Worm (Caenorhabditis elegans) whole organism, young adult: ENCODE results near the gene dpy-7.
A peak's percentile ranks its signal among the peaks of the same experiment; 100 is the strongest.

ENCODE experiments used
- C06A6.2 ChIP-seq: fragments of 200-800 bp; sonication (Bioruptor generic); conservative IDR thresholded peaks from 2 replicates; pipeline ENCODE4 v1.3.6; 2022; ENCODE audit warnings: missing genetic modification characterization, missing compliant biosample characterization
- C17E4.6 ChIP-seq: fragments of 200-800 bp; sonication (Bioruptor generic); IDR thresholded peaks from 2 replicates; pipeline ENCODE4 v1.3.6; 2022; ENCODE audit warnings: missing genetic modification reagents, missing genetic modification characterization, missing compliant biosample characterization
- F10E7.11 ChIP-seq: sonication (generic microtip); optimal IDR thresholded peaks from 2 replicates; lab custom pipeline; 2017; ENCODE audit warnings: mild to moderate bottlenecking, missing genetic modification characterization, moderate library complexity, missing compliant biosample characterization
- F33H1.4 ChIP-seq: fragments of 200-800 bp; sonication (Bioruptor generic); IDR thresholded peaks from 2 replicates; pipeline ENCODE4 v1.3.6; 2022; ENCODE audit warnings: missing genetic modification reagents, missing genetic modification characterization, missing compliant biosample characterization
- F37B4.10 ChIP-seq: fragments of 200-800 bp; sonication (Bioruptor generic); IDR thresholded peaks from 2 replicates; pipeline ENCODE4 v1.3.6; 2022; ENCODE audit warnings: missing genetic modification characterization, missing compliant biosample characterization
- F49E8.2 ChIP-seq: sonication (generic microtip); optimal IDR thresholded peaks from 3 replicates; lab custom pipeline; 2017; ENCODE audit warnings: missing genetic modification characterization, mild to moderate bottlenecking, missing compliant biosample characterization, antibody characterized with exemption, moderate library complexity; ENCODE audit not compliant: insufficient read depth
- F52B5.7 ChIP-seq: sonication (generic microtip); optimal IDR thresholded peaks from 2 replicates; lab custom pipeline; 2016; ENCODE audit warnings: mild to moderate bottlenecking, missing genetic modification characterization, missing compliant biosample characterization
- F55B11.4 ChIP-seq: sonication (generic microtip); optimal IDR thresholded peaks from 2 replicates; lab custom pipeline; 2016; ENCODE audit warnings: missing compliant biosample characterization, missing genetic modification characterization, borderline replicate concordance; ENCODE audit not compliant: insufficient read depth
- F57A8.1 ChIP-seq: fragments of 200-800 bp; sonication (Bioruptor generic); optimal IDR thresholded peaks from 2 replicates; lab custom pipeline; 2018; ENCODE audit warnings: mild to moderate bottlenecking, missing genetic modification characterization, moderate library complexity, missing compliant biosample characterization
- T07F8.4 ChIP-seq: sonication (generic microtip); optimal IDR thresholded peaks from 2 replicates; lab custom pipeline; 2016; ENCODE audit warnings: mild to moderate bottlenecking, missing genetic modification characterization, moderate library complexity, missing compliant biosample characterization
- Y53F4B.3 ChIP-seq: fragments of 200-800 bp; sonication (Bioruptor generic); IDR thresholded peaks from 2 replicates; pipeline ENCODE4 v1.3.6; 2022; ENCODE audit warnings: missing genetic modification reagents, missing genetic modification characterization, missing compliant biosample characterization
- Y79H2A.3 ChIP-seq: fragments of 200-800 bp; sonication (Bioruptor generic); conservative IDR thresholded peaks from 2 replicates; pipeline ENCODE4 v1.3.6; 2022; ENCODE audit warnings: missing genetic modification reagents, missing genetic modification characterization, missing compliant biosample characterization
- ZK185.1 ChIP-seq: sonication (generic microtip); optimal IDR thresholded peaks from 2 replicates; lab custom pipeline; 2016; ENCODE audit warnings: mild to moderate bottlenecking, missing genetic modification characterization, missing compliant biosample characterization; ENCODE audit not compliant: poor library complexity, severe bottlenecking
- atf-7 ChIP-seq: sonication (generic microtip); optimal IDR thresholded peaks from 2 replicates; lab custom pipeline; 2017; ENCODE audit warnings: mild to moderate bottlenecking, missing genetic modification characterization, missing compliant biosample characterization
- athp-1 ChIP-seq: sonication (generic microtip); optimal IDR thresholded peaks from 2 replicates; lab custom pipeline; 2017; ENCODE audit warnings: mild to moderate bottlenecking, missing genetic modification characterization, missing compliant biosample characterization
- attf-6 ChIP-seq: fragments of 200-800 bp; sonication (Bioruptor generic); IDR thresholded peaks from 2 replicates; pipeline ENCODE4 v1.3.6; 2022; ENCODE audit warnings: missing genetic modification reagents, missing genetic modification characterization, missing compliant biosample characterization
- bed-2 ChIP-seq: fragments of 200-800 bp; sonication (Bioruptor generic); IDR thresholded peaks from 2 replicates; pipeline ENCODE4 v1.3.6; 2022; ENCODE audit warnings: missing genetic modification reagents, missing genetic modification characterization, missing compliant biosample characterization
- cebp-2 ChIP-seq: fragments of 200-800 bp; sonication (Bioruptor generic); IDR thresholded peaks from 2 replicates; pipeline ENCODE4 v1.3.6; 2022; ENCODE audit warnings: missing genetic modification characterization, missing compliant biosample characterization
- ceh-100 ChIP-seq: fragments of 200-800 bp; sonication (Bioruptor generic); IDR thresholded peaks from 2 replicates; pipeline ENCODE4 v1.3.6; 2022; ENCODE audit warnings: missing genetic modification reagents, missing genetic modification characterization, missing compliant biosample characterization
- ceh-79 ChIP-seq: sonication (generic microtip); optimal IDR thresholded peaks from 2 replicates; lab custom pipeline; 2017; ENCODE audit warnings: mild to moderate bottlenecking, missing genetic modification characterization, missing compliant biosample characterization
- ceh-91 ChIP-seq: fragments of 200-800 bp; sonication (Bioruptor generic); IDR thresholded peaks from 2 replicates; pipeline ENCODE4 v1.3.6; 2022; ENCODE audit warnings: missing genetic modification reagents, missing genetic modification characterization, missing compliant biosample characterization
- dox-1 ChIP-seq: fragments of 200-800 bp; sonication (Bioruptor generic); IDR thresholded peaks from 2 replicates; pipeline ENCODE4 v1.3.6; 2022; ENCODE audit warnings: missing genetic modification reagents, missing genetic modification characterization, missing compliant biosample characterization
- efl-1 ChIP-seq: fragments of 150-350 bp; optimal IDR thresholded peaks from 2 replicates; lab custom pipeline; 2014; ENCODE audit warnings: missing biosample characterization, missing genetic modification reagents, missing genetic modification characterization
- egl-18 ChIP-seq: fragments of 200-800 bp; sonication (Bioruptor generic); IDR thresholded peaks from 2 replicates; pipeline ENCODE4 v1.3.6; 2022; ENCODE audit warnings: missing genetic modification reagents, missing genetic modification characterization, missing compliant biosample characterization
- ekl-4 ChIP-seq: fragments of 200-800 bp; sonication (Bioruptor generic); IDR thresholded peaks from 2 replicates; pipeline ENCODE4 v1.3.6; 2022; ENCODE audit warnings: missing genetic modification reagents, missing genetic modification characterization, missing compliant biosample characterization
- ets-4 ChIP-seq: fragments of 200-800 bp; sonication (Bioruptor generic); optimal IDR thresholded peaks from 2 replicates; lab custom pipeline; 2018; ENCODE audit warnings: mild to moderate bottlenecking, missing genetic modification characterization, missing compliant biosample characterization
- fkh-3 ChIP-seq: sonication (generic microtip); optimal IDR thresholded peaks from 2 replicates; lab custom pipeline; 2016; ENCODE audit warnings: mild to moderate bottlenecking, missing genetic modification characterization, missing compliant biosample characterization
- hsf-1 ChIP-seq: fragments of 200-800 bp; sonication (Bioruptor generic); IDR thresholded peaks from 2 replicates; pipeline ENCODE4 v1.3.6; 2022; ENCODE audit warnings: missing genetic modification reagents, missing genetic modification characterization, missing compliant biosample characterization
- lin-40 ChIP-seq: sonication (generic microtip); optimal IDR thresholded peaks from 2 replicates; lab custom pipeline; 2016; ENCODE audit warnings: missing genetic modification characterization, mild to moderate bottlenecking, missing compliant biosample characterization, missing genotype, missing genetic modification reagents
- lsy-27 ChIP-seq: sonication (generic microtip); optimal IDR thresholded peaks from 2 replicates; lab custom pipeline; 2017; ENCODE audit warnings: missing genetic modification characterization, mild to moderate bottlenecking, missing compliant biosample characterization, antibody characterized with exemption, missing genotype, borderline replicate concordance; ENCODE audit not compliant: insufficient read depth
- madf-10 ChIP-seq: sonication (generic microtip); optimal IDR thresholded peaks from 2 replicates; lab custom pipeline; 2016; ENCODE audit warnings: mild to moderate bottlenecking, missing genetic modification characterization, missing compliant biosample characterization
- nfyb-1 ChIP-seq: fragments of 200-800 bp; sonication (Bioruptor generic); IDR thresholded peaks from 2 replicates; pipeline ENCODE4 v1.3.6; 2022; ENCODE audit warnings: missing genetic modification reagents, missing genetic modification characterization, missing compliant biosample characterization
- nhr-80 ChIP-seq: sonication (generic microtip); optimal IDR thresholded peaks from 2 replicates; lab custom pipeline; 2016; ENCODE audit warnings: missing genetic modification characterization, missing compliant biosample characterization
- rcor-1 ChIP-seq: fragments of 200-800 bp; sonication (Bioruptor generic); IDR thresholded peaks from 2 replicates; pipeline ENCODE4 v1.3.6; 2022; ENCODE audit warnings: missing genetic modification reagents, missing genetic modification characterization, missing compliant biosample characterization
- rec-8 ChIP-seq, 2 experiments: sonication (generic microtip); optimal IDR thresholded peaks; 2 replicates each; lab custom pipeline; 2016; ENCODE audit warnings: mild to moderate bottlenecking in 2 of 2, missing genetic modification characterization in 2 of 2, missing genetic modification reagents in 2 of 2, missing genotype in 2 of 2, missing biosample characterization in 1 of 2, missing compliant biosample characterization in 1 of 2, moderate library complexity in 1 of 2
- rpc-1 ChIP-seq, 2 experiments: fragments of 150-350 bp in 1 of 2; sonication (generic microtip) in 1 of 2; optimal IDR thresholded peaks; 2 replicates each; lab custom pipeline; 2014 to 2018; ENCODE audit warnings: missing biosample characterization in 1 of 2, missing genetic modification characterization in 1 of 2, missing genetic modification reagents in 1 of 2, missing genotype in 1 of 2
- snpc-1.3 ChIP-seq: sonication (generic microtip); optimal IDR thresholded peaks from 2 replicates; lab custom pipeline; 2017; ENCODE audit warnings: missing genetic modification characterization, mild to moderate bottlenecking, missing compliant biosample characterization, antibody characterized with exemption, moderate library complexity, missing genotype, missing genetic modification reagents; ENCODE audit not compliant: insufficient read depth
- somi-1 ChIP-seq: fragments of 200-800 bp; sonication (Bioruptor generic); optimal IDR thresholded peaks from 2 replicates; lab custom pipeline; 2018; ENCODE audit warnings: mild to moderate bottlenecking, missing genetic modification characterization, missing compliant biosample characterization
- sptf-2 ChIP-seq: fragments of 200-800 bp; sonication (Bioruptor generic); optimal IDR thresholded peaks from 2 replicates; lab custom pipeline; 2018; ENCODE audit warnings: mild to moderate bottlenecking, missing genetic modification characterization, missing compliant biosample characterization
- tbx-9 ChIP-seq: sonication (generic microtip); optimal IDR thresholded peaks from 2 replicates; lab custom pipeline; 2016; ENCODE audit warnings: borderline replicate concordance, missing genetic modification characterization, inconsistent platforms, missing compliant biosample characterization
- ztf-18 ChIP-seq: sonication (generic microtip); optimal IDR thresholded peaks from 2 replicates; lab custom pipeline; 2016; ENCODE audit warnings: missing genotype, mild to moderate bottlenecking, missing genetic modification characterization, missing compliant biosample characterization
- ztf-28 ChIP-seq: fragments of 200-800 bp; sonication (Bioruptor generic); IDR thresholded peaks from 2 replicates; pipeline ENCODE4 v1.3.6; 2022; ENCODE audit warnings: missing genetic modification reagents, missing genetic modification characterization, missing compliant biosample characterization

dpy-7 gene

ce11 chrX:7507141-7507540, 30.5 kb downstream of the dpy-7 start (continued):
- TF ChIP-seq T07F8.4 (tag; lab: Kevin White, UChicago) (peak; percentile 47), rec-8 (tag; optimal IDR thresholded peaks at IDR 0.05; lab: Kevin White, UChicago) (peak; percentile 47 to 51), dox-1 (GFP tag; lab: Robert Waterston, UW) (no peak)
- TF ChIP-seq, all 124 proteins: peak for 23

- TF ChIP-seq Y79H2A.3 (no peak), cebp-2 (no peak), F37B4.10 (GFP tag; lab: Robert Waterston, UW) (no peak), F33H1.4 (GFP tag; lab: Robert Waterston, UW) (no peak), efl-1 (GFP tag; lab: Kevin White, UChicago) (no peak), lsy-27 (tag; lab: Kevin White, UChicago) (no peak), F49E8.2 (tag; lab: Kevin White, UChicago) (no peak), ekl-4 (GFP tag; lab: Robert Waterston, UW) (no peak), ceh-91 (no peak), sptf-2 (GFP tag; lab: Kevin White, UChicago) (no peak), tbx-9 (tag; lab: Kevin White, UChicago) (no peak), F57A8.1 (GFP tag; lab: Kevin White, UChicago) (no peak), ztf-28 (GFP tag; lab: Robert Waterston, UW) (no peak), rpc-1 (optimal IDR thresholded peaks at IDR 0.05; lab: Kevin White, UChicago) (no peak), rpc-1 (tag; optimal IDR thresholded peaks at IDR 0.05; lab: Kevin White, UChicago) (no peak), ceh-79 (tag; lab: Kevin White, UChicago) (no peak), Y53F4B.3 (GFP tag; lab: Robert Waterston, UW) (no peak), hsf-1 (GFP tag; lab: Robert Waterston, UW) (no peak)
Observed at ce11 chrX:7506533-7506932, 31.1 kb downstream of the dpy-7 start, which contains the start of gene lgc-11. lgc-11 (minus strand) TSS chrX:7506633.

DNA sequence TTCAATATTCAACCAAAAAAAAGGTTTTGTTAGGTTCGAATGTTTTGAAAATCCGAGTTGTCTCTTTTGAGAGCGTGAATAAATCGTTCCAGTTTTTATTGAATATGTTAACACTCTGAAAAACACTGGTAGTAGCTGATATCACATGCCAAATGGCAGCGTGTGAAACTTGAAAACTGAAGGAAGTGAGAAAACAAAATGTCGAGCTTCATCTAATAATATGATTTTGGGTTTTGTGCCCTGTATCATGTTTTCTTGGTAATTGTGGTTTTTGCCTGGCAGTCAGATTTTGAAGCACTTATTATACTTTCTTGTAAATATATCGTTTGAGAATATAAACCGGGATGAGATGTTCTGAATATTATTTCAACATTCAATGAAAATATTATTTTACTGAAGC, 34.8 kb downstream of the dpy-7 start, which contains the start of gene F48E3.6:
Gene F48E3.6 (minus strand): TSS at position 101 of the 400 bp plus-strand sequence.
- TF ChIP-seq lin-40 (tag; lab: Kevin White, UChicago) = no peak
- TF ChIP-seq rpc-1 (optimal IDR thresholded peaks at IDR 0.05; lab: Kevin White, UChicago) = no peak
- no peak for TF ChIP-seq rpc-1 (tag; optimal IDR thresholded peaks at IDR 0.05; lab: Kevin White, UChicago)
- TF ChIP-seq attf-6 (GFP tag; lab: Robert Waterston, UW) = no peak

ce11 chrX:7500970-7501369, 36.6 kb downstream of the dpy-7 start, which contains the start of gene uggt-1:
uggt-1 (minus strand) TSS chrX:7500982.
- peak; percentile 72 for TF ChIP-seq somi-1 (GFP tag; lab: Kevin White, UChicago)
- TF ChIP-seq madf-10 = peak; percentile 71
- TF ChIP-seq F52B5.7 (tag; lab: Kevin White, UChicago) = no peak
- TF ChIP-seq nhr-80 (tag; lab: Kevin White, UChicago) = peak; percentile 97
- TF ChIP-seq ztf-18 (tag; lab: Kevin White, UChicago) = peak; percentile 96
- TF ChIP-seq ekl-4 (GFP tag; lab: Robert Waterston, UW) = 0 out of 2 replicates have a peak, but pooled peaks have one; percentile 42
- TF ChIP-seq bed-2 (GFP tag; lab: Robert Waterston, UW) = no peak
- TF ChIP-seq F10E7.11 (tag; lab: Kevin White, UChicago) = no peak
- TF ChIP-seq atf-7 (tag; lab: Kevin White, UChicago) = peak; percentile 88
- TF ChIP-seq rcor-1 (GFP tag; lab: Robert Waterston, UW) = peak; percentile 58; the same call in 1 of the 2 replicates
- TF ChIP-seq ZK185.1 (tag; lab: Kevin White, UChicago) = peak; percentile 88
- no peak for TF ChIP-seq F55B11.4
- TF ChIP-seq athp-1 = no peak
- TF ChIP-seq ceh-100 (GFP tag; lab: Robert Waterston, UW) = peak; percentile 32; the same call in 1 of the 2 replicates
- TF ChIP-seq C06A6.2 (GFP tag; lab: Robert Waterston, UW) = no peak
- TF ChIP-seq fkh-3 = no peak
- TF ChIP-seq snpc-1.3 (tag; lab: Kevin White, UChicago) = no peak
- peak; percentile 54 for TF ChIP-seq nfyb-1
- peak; percentile 59 for TF ChIP-seq ets-4
- 0 out of 2 replicates have a peak, but pooled peaks have one; percentile 33 for TF ChIP-seq C17E4.6 (GFP tag; lab: Robert Waterston, UW)
- TF ChIP-seq egl-18 (GFP tag; lab: Robert Waterston, UW) = 0 out of 2 replicates have a peak, but pooled peaks have one; percentile 46
